Fruit fly (Drosophila melanogaster): Measurements from ENCODE around the gene pum.

The pum gene

dm6 chr3R:9229075-9229835 is 8.2 kb downstream of the pum start (continued):
- TF ChIP-seq Doc2 (GFP tag; IDR thresholded peaks at IDR 0.05) (no peak), nau (GFP tag; optimal IDR thresholded peaks at IDR 0.05) (peak; percentile 29), Dll (GFP tag; IDR thresholded peaks at IDR 0.05; ENCODE audit: partially characterized antibody) (no peak), CG7786 (GFP tag; optimal IDR thresholded peaks at IDR 0.05) (peak; percentile 75), Dip3 (GFP tag; optimal IDR thresholded peaks at IDR 0.05) (peak; percentile 49), zen (tag; optimal IDR thresholded peaks at IDR 0.05) (peak; percentile 67), CG7556 (GFP tag; optimal IDR thresholded peaks at IDR 0.05) (peak; percentile 79), CG6175 (GFP tag; IDR thresholded peaks at IDR 0.05) (no peak), sna (GFP tag; IDR thresholded peaks at IDR 0.05; ENCODE audit: partially characterized antibody) (peak; percentile 31; the same call in 1 of the 2 replicates), CG18262 (tag; optimal IDR thresholded peaks at IDR 0.05) (peak; percentile 92), crp (GFP tag; optimal IDR thresholded peaks at IDR 0.05) (peak in 1 of 2 experiments; percentile 30), dmrt11E (tag; optimal IDR thresholded peaks at IDR 0.05) (peak; percentile 92), CG4424 (GFP tag; optimal IDR thresholded peaks at IDR 0.05) (peak; percentile 83), cas (GFP tag; IDR thresholded peaks at IDR 0.05) (peak; percentile 21; the same call in 1 of the 2 replicates), Bgb (GFP tag; IDR thresholded peaks at IDR 0.05; ENCODE audit: partially characterized antibody) (no peak), Spps (tag; optimal IDR thresholded peaks at IDR 0.05) (peak; percentile 64), CG8359 (GFP tag; optimal IDR thresholded peaks at IDR 0.05; ENCODE audit: borderline replicate concordance) (peak; percentile 27), MBD-R2 (GFP tag; IDR thresholded peaks at IDR 0.05) (no peak), CG1832 (GFP tag; optimal IDR thresholded peaks at IDR 0.05) (peak; percentile 82), kay (GFP tag; optimal IDR thresholded peaks at IDR 0.05) (peak; percentile 72), vvl (GFP tag; IDR thresholded peaks at IDR 0.05) (peak; percentile 85), CG4854 (GFP tag; optimal IDR thresholded peaks at IDR 0.05) (peak; percentile 69), ro (GFP tag; IDR thresholded peaks at IDR 0.05) (peak; percentile 53; the same call in 1 of the 2 replicates), D19B (GFP tag; optimal IDR thresholded peaks at IDR 0.05) (no peak), twi (tag; optimal IDR thresholded peaks at IDR 0.05) (peak; percentile 35), CG6854 (GFP tag; optimal IDR thresholded peaks at IDR 0.05) (no peak), CG13123 (GFP tag; optimal IDR thresholded peaks at IDR 0.05) (peak; percentile 61), lilli (GFP tag; optimal IDR thresholded peaks at IDR 0.05) (peak; percentile 76), Stat92E (GFP tag; optimal IDR thresholded peaks at IDR 0.05) (peak in 1 of 3 experiments; percentile 25), NFAT (GFP tag; IDR thresholded peaks at IDR 0.05) (no peak), pb (GFP tag; optimal IDR thresholded peaks at IDR 0.05) (peak; percentile 58), HLH3B (GFP tag; IDR thresholded peaks at IDR 0.05) (peak; percentile 66), scrt (GFP tag; optimal IDR thresholded peaks at IDR 0.05) (no peak), BtbVII (GFP tag; optimal IDR thresholded peaks at IDR 0.05) (peak; percentile 23), Meics (GFP tag; optimal IDR thresholded peaks at IDR 0.05) (peak; percentile 59), Vsx1 (GFP tag; optimal IDR thresholded peaks at IDR 0.05) (peak; percentile 47), ewg (GFP tag; optimal IDR thresholded peaks at IDR 0.05) (peak; percentile 56), chinmo (GFP tag; IDR thresholded peaks at IDR 0.05; ENCODE audit: partially characterized antibody) (0 out of 4 replicates have a peak, but pooled peaks have one; percentile 68), dmrt99B (tag; optimal IDR thresholded peaks at IDR 0.05) (peak; percentile 74), CG16863 (GFP tag; optimal IDR thresholded peaks at IDR 0.05) (peak; percentile 77), ind (GFP tag; optimal IDR thresholded peaks at IDR 0.05) (peak; percentile 74), Dad (GFP tag; optimal IDR thresholded peaks at IDR 0.05) (peak; percentile 61), Ptx1 (GFP tag; IDR thresholded peaks at IDR 0.05) (peak; percentile 74), GATAe (GFP tag; conservative IDR thresholded peaks at IDR 0.05) (no peak), CG10431 (GFP tag; optimal IDR thresholded peaks at IDR 0.05) (peak; percentile 12), Dfd (GFP tag; optimal IDR thresholded peaks at IDR 0.05) (no peak), CG18599 (GFP tag; optimal IDR thresholded peaks at IDR 0.05) (peak; percentile 83), CG31388 (GFP tag; optimal IDR thresholded peaks at IDR 0.05) (no peak)
